Fruit fly (Drosophila melanogaster) whole organism, pupa: ENCODE data around the gene CG1622.

Source experiments
- CG10348 ChIP-seq: fragments of 200-800 bp; sonication (Bioruptor generic); IDR thresholded peaks from 2 replicates; pipeline ENCODE4 v1.3.6; 2022; ENCODE audit warnings: missing biosample characterization, missing genetic modification characterization
- CG4496 ChIP-seq: fragments of 200-800 bp; sonication (Bioruptor generic); IDR thresholded peaks from 3 replicates; pipeline ENCODE4 v1.3.6; 2022; ENCODE audit warnings: missing biosample characterization, missing genetic modification characterization
- CG8159 ChIP-seq: fragments of 200-800 bp; sonication (Bioruptor generic); optimal IDR thresholded peaks from 3 replicates; lab custom pipeline; 2018; ENCODE audit warnings: missing biosample characterization, mild to moderate bottlenecking, missing genetic modification characterization, moderate library complexity
- D1 ChIP-seq: fragments of 200-800 bp; sonication (Bioruptor generic); optimal IDR thresholded peaks from 2 replicates; lab custom pipeline; 2018; ENCODE audit warnings: missing biosample characterization, mild to moderate bottlenecking, missing genetic modification characterization, moderate library complexity
- EcR ChIP-seq: fragments of 200-800 bp; sonication (Bioruptor generic); optimal IDR thresholded peaks from 3 replicates; lab custom pipeline; 2019; ENCODE audit warnings: missing biosample characterization, missing genetic modification characterization, mild to moderate bottlenecking, moderate library complexity, missing genetic modification reagents
- rn ChIP-seq: fragments of 200-800 bp; sonication (Bioruptor generic); IDR thresholded peaks from 2 replicates; pipeline ENCODE4 v1.3.6; 2022; ENCODE audit warnings: missing biosample characterization, missing genetic modification characterization

- TF ChIP-seq rn (GFP tag; lab: Robert Waterston, UW) (no peak), CG4496 (GFP tag; lab: Robert Waterston, UW) (no peak), D1 (tag; lab: Kevin White, UChicago) (no peak), CG10348 (GFP tag; lab: Robert Waterston, UW) (no peak), EcR (no peak), CG8159 (tag; lab: Kevin White, UChicago) (peak; percentile 72)
These were observed 48.4 kb downstream of the CG1622 start for dm6 chrX:13345327-13345726.
